Fruit fly (Drosophila melanogaster) whole organism, embryonic: ENCODE measurements around the gene hiro.

Experiments
- B-H2 ChIP-seq: fragments of 200-800 bp; sonication (Bioruptor generic); optimal IDR thresholded peaks from 2 replicates; lab custom pipeline; 2018; ENCODE audit warnings: missing biosample characterization, mild to moderate bottlenecking, missing genetic modification characterization
- CG10543 ChIP-seq: fragments of 200-800 bp; sonication (Bioruptor generic); optimal IDR thresholded peaks from 3 replicates; lab custom pipeline; 2017; ENCODE audit warnings: missing biosample characterization, mild to moderate bottlenecking, missing genetic modification characterization, moderate library complexity
- CG12219 ChIP-seq: fragments of 200-800 bp; sonication (Bioruptor generic); optimal IDR thresholded peaks from 3 replicates; lab custom pipeline; 2018; ENCODE audit warnings: missing biosample characterization, mild to moderate bottlenecking, missing genetic modification characterization
- CG12236 ChIP-seq: fragments of 200-800 bp; sonication (Bioruptor generic); optimal IDR thresholded peaks from 2 replicates; lab custom pipeline; 2016; ENCODE audit warnings: missing biosample characterization, missing genetic modification characterization
- CG15011 ChIP-seq: fragments of 200-800 bp; sonication (Bioruptor generic); optimal IDR thresholded peaks from 3 replicates; lab custom pipeline; 2018; ENCODE audit warnings: missing biosample characterization, mild to moderate bottlenecking, missing genetic modification characterization
- CG16863 ChIP-seq: fragments of 200-800 bp; sonication (Bioruptor generic); optimal IDR thresholded peaks from 3 replicates; lab custom pipeline; 2016; ENCODE audit warnings: missing biosample characterization, missing genetic modification characterization
- CG17912 ChIP-seq: fragments of 200-800 bp; sonication (Bioruptor generic); optimal IDR thresholded peaks from 2 replicates; lab custom pipeline; 2018; ENCODE audit warnings: missing biosample characterization, mild to moderate bottlenecking, missing genetic modification characterization
- CG32767 ChIP-seq: fragments of 200-800 bp; sonication (Bioruptor generic); IDR thresholded peaks from 2 replicates; pipeline ENCODE4 v1.3.6; 2022; ENCODE audit warnings: missing biosample characterization, missing genetic modification characterization
- CG32772 ChIP-seq: fragments of 200-800 bp; sonication (Bioruptor generic); IDR thresholded peaks from 2 replicates; pipeline ENCODE4 v1.3.6; 2022; ENCODE audit warnings: missing biosample characterization, missing genetic modification characterization
- CG34376 ChIP-seq: fragments of 200-800 bp; sonication (Bioruptor generic); optimal IDR thresholded peaks from 2 replicates; lab custom pipeline; 2018; ENCODE audit warnings: missing biosample characterization, mild to moderate bottlenecking, missing genetic modification characterization
- CG4404 ChIP-seq: fragments of 200-800 bp; sonication (Bioruptor generic); IDR thresholded peaks from 2 replicates; pipeline ENCODE4 v1.3.6; 2022; ENCODE audit warnings: missing biosample characterization, missing genetic modification characterization
- CG4424 ChIP-seq: fragments of 200-800 bp; sonication (Bioruptor generic); optimal IDR thresholded peaks from 3 replicates; lab custom pipeline; 2016; ENCODE audit warnings: missing biosample characterization, missing genetic modification characterization
- CG4854 ChIP-seq: fragments of 200-800 bp; sonication (Bioruptor generic); optimal IDR thresholded peaks from 2 replicates; lab custom pipeline; 2016; ENCODE audit warnings: missing biosample characterization, missing genetic modification characterization, inconsistent platforms
- CG6683 ChIP-seq: fragments of 200-800 bp; sonication (Bioruptor generic); optimal IDR thresholded peaks from 2 replicates; lab custom pipeline; 2017; ENCODE audit warnings: missing biosample characterization, mild to moderate bottlenecking, missing genetic modification characterization, missing genetic modification reagents
- CG7963 ChIP-seq: fragments of 200-800 bp; sonication (Bioruptor generic); IDR thresholded peaks from 3 replicates; pipeline ENCODE4 v1.3.6; 2022; ENCODE audit warnings: missing biosample characterization, missing genetic modification characterization; ENCODE audit not compliant: partially characterized antibody
- CG8359 ChIP-seq: fragments of 200-800 bp; sonication (Bioruptor generic); optimal IDR thresholded peaks from 2 replicates; lab custom pipeline; 2017; ENCODE audit warnings: missing biosample characterization, mild to moderate bottlenecking, missing genetic modification characterization, borderline replicate concordance
- CkIIα-i1 ChIP-seq: fragments of 200-800 bp; sonication (Bioruptor generic); IDR thresholded peaks from 2 replicates; pipeline ENCODE4 v1.3.6; 2022; ENCODE audit warnings: missing biosample characterization, missing genetic modification characterization
- Dbx ChIP-seq: fragments of 200-800 bp; sonication (Bioruptor generic); IDR thresholded peaks from 3 replicates; pipeline ENCODE4 v1.3.6; 2022; ENCODE audit warnings: missing biosample characterization, missing genetic modification characterization
- Hey ChIP-seq: fragments of 200-800 bp; sonication (Bioruptor generic); optimal IDR thresholded peaks from 3 replicates; lab custom pipeline; 2018; ENCODE audit warnings: missing biosample characterization, mild to moderate bottlenecking, missing genetic modification characterization
- Hmr ChIP-seq: fragments of 200-800 bp; sonication (Bioruptor generic); optimal IDR thresholded peaks from 3 replicates; lab custom pipeline; 2017; ENCODE audit warnings: mild to moderate bottlenecking, missing biosample characterization, missing genetic modification reagents, missing genetic modification characterization
- Lpt ChIP-seq: fragments of >200 bp; optimal IDR thresholded peaks from 2 replicates; lab custom pipeline; 2018; ENCODE audit warnings: missing biosample characterization, missing genetic modification characterization
- Med ChIP-seq: fragments of 200-800 bp; sonication (Bioruptor generic); peaks from one replicate; lab custom pipeline; 2016; ENCODE audit warnings: missing biosample characterization, missing genetic modification characterization, mild to moderate bottlenecking, inconsistent platforms, moderate library complexity
- Meics ChIP-seq: fragments of 200-800 bp; sonication (Bioruptor generic); optimal IDR thresholded peaks from 2 replicates; lab custom pipeline; 2017; ENCODE audit warnings: missing biosample characterization, mild to moderate bottlenecking, missing genetic modification characterization
- Nf-YA ChIP-seq: fragments of 200-800 bp; sonication (Bioruptor generic); IDR thresholded peaks from 2 replicates; pipeline ENCODE4 v1.3.6; 2022; ENCODE audit warnings: missing biosample characterization, missing genetic modification characterization
- Opbp ChIP-seq: fragments of 200-800 bp; sonication (Bioruptor generic); IDR thresholded peaks from 3 replicates; pipeline ENCODE4 v1.3.6; 2022; ENCODE audit warnings: missing biosample characterization, missing genetic modification characterization; ENCODE audit not compliant: partially characterized antibody
- Pdp1 ChIP-seq, 2 experiments: fragments of 200-800 bp; sonication (Bioruptor generic); optimal IDR thresholded peaks; 3 replicates each; lab custom pipeline; 2016; ENCODE audit warnings: missing biosample characterization in 2 of 2, missing genetic modification characterization in 2 of 2, mild to moderate bottlenecking in 1 of 2, moderate library complexity in 1 of 2
- Rfx ChIP-seq: fragments of 200-800 bp; sonication (Bioruptor generic); IDR thresholded peaks from 2 replicates; pipeline ENCODE4 v1.3.6; 2022; ENCODE audit warnings: missing biosample characterization, missing genetic modification characterization
- Usf ChIP-seq: fragments of 200-800 bp; sonication (Bioruptor generic); optimal IDR thresholded peaks from 2 replicates; lab custom pipeline; 2017; ENCODE audit warnings: missing genotype, missing biosample characterization, missing genetic modification characterization
- bsh ChIP-seq, 2 experiments: fragments of 200-800 bp; sonication (Bioruptor generic); optimal IDR thresholded peaks; 2 replicates each; lab custom pipeline; 2017 to 2018; ENCODE audit warnings: mild to moderate bottlenecking in 2 of 2, missing biosample characterization in 2 of 2, missing genetic modification characterization in 2 of 2, moderate library complexity in 1 of 2
- btn ChIP-seq: fragments of 200-800 bp; sonication (Bioruptor generic); optimal IDR thresholded peaks from 2 replicates; lab custom pipeline; 2016; ENCODE audit warnings: missing biosample characterization, missing genetic modification characterization
- ci ChIP-seq: fragments of 200-800 bp; sonication (Bioruptor generic); IDR thresholded peaks from 3 replicates; pipeline ENCODE4 v1.3.6; 2022; ENCODE audit warnings: missing biosample characterization, missing genetic modification characterization
- dm ChIP-seq: fragments of 200-800 bp; sonication (Bioruptor generic); optimal IDR thresholded peaks from 3 replicates; lab custom pipeline; 2016; ENCODE audit warnings: missing biosample characterization, missing genetic modification characterization
- dmrt99B ChIP-seq: fragments of 200-800 bp; sonication (Bioruptor generic); optimal IDR thresholded peaks from 2 replicates; lab custom pipeline; 2018; ENCODE audit warnings: missing biosample characterization, mild to moderate bottlenecking, missing genetic modification characterization, moderate library complexity
- ewg ChIP-seq: fragments of 200-800 bp; sonication (Bioruptor generic); optimal IDR thresholded peaks from 3 replicates; lab custom pipeline; 2017; ENCODE audit warnings: mild to moderate bottlenecking, missing biosample characterization, missing genetic modification reagents, missing genetic modification characterization
- grn ChIP-seq: fragments of 200-800 bp; sonication (Bioruptor generic); optimal IDR thresholded peaks from 3 replicates; lab custom pipeline; 2017; ENCODE audit warnings: missing biosample characterization, missing genetic modification characterization
- ham ChIP-seq: fragments of 200-800 bp; sonication (Bioruptor generic); IDR thresholded peaks from 2 replicates; pipeline ENCODE4 v1.3.6; 2022; ENCODE audit warnings: missing biosample characterization, missing genetic modification characterization
- hbn ChIP-seq: fragments of 200-800 bp; sonication (Bioruptor generic); IDR thresholded peaks from 2 replicates; pipeline ENCODE4 v1.3.6; 2022; ENCODE audit warnings: missing biosample characterization, missing genetic modification characterization; ENCODE audit not compliant: partially characterized antibody
- insv ChIP-seq, 2 experiments: fragments of 200-800 bp; sonication (Bioruptor generic); optimal IDR thresholded peaks; 3 replicates each; lab custom pipeline; 2016 to 2018; ENCODE audit warnings: missing biosample characterization in 2 of 2, missing genetic modification characterization in 2 of 2
- inv ChIP-seq: fragments of 200-800 bp; sonication (Bioruptor generic); IDR thresholded peaks from 2 replicates; pipeline ENCODE4 v1.3.6; 2022; ENCODE audit warnings: missing biosample characterization, missing genetic modification characterization; ENCODE audit not compliant: partially characterized antibody
- ken ChIP-seq: fragments of 200-800 bp; sonication (Bioruptor generic); IDR thresholded peaks from 3 replicates; pipeline ENCODE4 v1.3.6; 2022; ENCODE audit warnings: missing biosample characterization, missing genetic modification characterization
- lab ChIP-seq: fragments of 200-800 bp; sonication (Bioruptor generic); optimal IDR thresholded peaks from 3 replicates; lab custom pipeline; 2017; ENCODE audit warnings: missing biosample characterization, missing genetic modification characterization, mild to moderate bottlenecking, moderate library complexity, missing genetic modification reagents
- otp ChIP-seq: fragments of 200-800 bp; sonication (Bioruptor generic); IDR thresholded peaks from 3 replicates; pipeline ENCODE4, ENCODE4 v1.3.6; 2022; ENCODE audit warnings: missing biosample characterization, missing genetic modification characterization
- pb ChIP-seq: fragments of 200-800 bp; sonication (Bioruptor generic); optimal IDR thresholded peaks from 3 replicates; lab custom pipeline; 2016; ENCODE audit warnings: missing biosample characterization, missing genetic modification characterization
- psq ChIP-seq: fragments of 200-800 bp; sonication (Bioruptor generic); optimal IDR thresholded peaks from 2 replicates; lab custom pipeline; 2017; ENCODE audit warnings: missing biosample characterization, missing genetic modification characterization
- sens-2 ChIP-seq: fragments of 200-800 bp; sonication (Bioruptor generic); IDR thresholded peaks from 2 replicates; pipeline ENCODE4 v1.3.6; 2022; ENCODE audit warnings: missing biosample characterization, missing genetic modification characterization
- seq ChIP-seq: fragments of 200-800 bp; sonication (Bioruptor generic); IDR thresholded peaks from 2 replicates; pipeline ENCODE4 v1.3.6; 2022; ENCODE audit warnings: missing biosample characterization, missing genetic modification characterization
- sug ChIP-seq: fragments of 200-800 bp; optimal IDR thresholded peaks from 2 replicates; lab custom pipeline; 2019; ENCODE audit warnings: missing biosample characterization, mild to moderate bottlenecking, missing genetic modification characterization, moderate library complexity
- tna ChIP-seq: fragments of 200-800 bp; sonication (Bioruptor generic); IDR thresholded peaks from 2 replicates; pipeline ENCODE4 v1.3.6; 2022; ENCODE audit warnings: missing biosample characterization, missing genetic modification characterization; ENCODE audit not compliant: partially characterized antibody
- twi ChIP-seq: fragments of 200-800 bp; optimal IDR thresholded peaks from 2 replicates; lab custom pipeline; 2019; ENCODE audit warnings: missing biosample characterization, mild to moderate bottlenecking, missing genetic modification characterization, moderate library complexity
- wek ChIP-seq: fragments of 200-800 bp; sonication (Bioruptor generic); optimal IDR thresholded peaks from 3 replicates; lab custom pipeline; 2018; ENCODE audit warnings: missing biosample characterization, mild to moderate bottlenecking, missing genetic modification characterization, moderate library complexity

hiro gene

dm6 chr3L:638031-638414 is 49.7 kb downstream of the hiro start (continued):
- TF ChIP-seq btn (GFP tag; lab: Kevin White, UChicago) (no peak), Rfx (GFP tag; lab: Robert Waterston, UW) (0 out of 2 replicates have a peak, but pooled peaks have one; percentile 10), CG4404 (GFP tag; lab: Robert Waterston, UW) (no peak), otp (GFP tag; lab: Robert Waterston, UW) (no peak), lab (GFP tag; lab: Kevin White, UChicago) (peak; percentile 13), CG12236 (GFP tag; lab: Kevin White, UChicago) (no peak), psq (GFP tag; lab: Kevin White, UChicago) (no peak), Nf-YA (GFP tag; lab: Robert Waterston, UW) (0 out of 2 replicates have a peak, but pooled peaks have one; percentile 20), dm (GFP tag; lab: Kevin White, UChicago) (peak; percentile 8), CG4854 (GFP tag; lab: Kevin White, UChicago) (no peak), ewg (GFP tag; lab: Kevin White, UChicago) (no peak), Hey (peak; percentile 7), twi (tag; lab: Kevin White, UChicago) (peak; percentile 14), Meics (GFP tag; lab: Kevin White, UChicago) (peak; percentile 13), CG32772 (0 out of 2 replicates have a peak, but pooled peaks have one; percentile 36), CG7963 (GFP tag; lab: Robert Waterston, UW) (no peak), CkIIα-i1 (GFP tag; lab: Robert Waterston, UW) (no peak), Usf (GFP tag; lab: Kevin White, UChicago) (no peak), insv (GFP tag; optimal IDR thresholded peaks at IDR 0.05; lab: Kevin White, UChicago) (no peak), CG15011 (GFP tag; lab: Kevin White, UChicago) (no peak), B-H2 (GFP tag; lab: Kevin White, UChicago) (no peak), dmrt99B (no peak), bsh (GFP tag; optimal IDR thresholded peaks at IDR 0.05; lab: Kevin White, UChicago) (no peak), grn (GFP tag; lab: Kevin White, UChicago) (peak; percentile 94), CG4424 (GFP tag; lab: Kevin White, UChicago) (no peak), ham (no peak), Lpt (GFP tag; lab: Kevin White, UChicago) (no peak), sens-2 (peak; percentile 46; the same call in 1 of the 2 replicates), CG8359 (GFP tag; lab: Kevin White, UChicago) (no peak), wek (GFP tag; lab: Kevin White, UChicago) (no peak), ci (GFP tag; lab: Robert Waterston, UW) (peak; percentile 55; the same call in 1 of the 3 replicates), inv (GFP tag; lab: Robert Waterston, UW) (no peak), CG32767 (GFP tag; lab: Robert Waterston, UW) (no peak), CG34376 (peak; percentile 59), Med (peak; percentile 78), sug (tag; lab: Kevin White, UChicago) (peak; percentile 94), CG12219 (no peak), Pdp1 (GFP tag; optimal IDR thresholded peaks at IDR 0.05; lab: Kevin White, UChicago) (peak in 1 of 2 experiments; percentile 26), Opbp (GFP tag; lab: Robert Waterston, UW) (no peak), CG17912 (no peak), hbn (GFP tag; lab: Robert Waterston, UW) (no peak), pb (GFP tag; lab: Kevin White, UChicago) (no peak), ken (GFP tag; lab: Robert Waterston, UW) (0 out of 3 replicates have a peak, but pooled peaks have one; percentile 10), Dbx (GFP tag; lab: Robert Waterston, UW) (0 out of 3 replicates have a peak, but pooled peaks have one; percentile 20), CG16863 (GFP tag; lab: Kevin White, UChicago) (no peak), seq (GFP tag; lab: Robert Waterston, UW) (no peak), CG10543 (GFP tag; lab: Kevin White, UChicago) (peak; percentile 86), CG6683 (GFP tag; lab: Kevin White, UChicago) (no peak), tna (GFP tag; lab: Robert Waterston, UW) (no peak), Hmr (GFP tag; lab: Kevin White, UChicago) (peak; percentile 34)
